Worm (Caenorhabditis elegans): ENCODE results near the gene spp-16.

The spp-16 gene

ce11 chrV:10855363-10855762 is 45.7 kb downstream of the spp-16 start:
- TF ChIP-seq crh-2 (tag; optimal IDR thresholded peaks at IDR 0.05) (peak; percentile 21), F13H6.1 (tag; optimal IDR thresholded peaks at IDR 0.05) (no peak), nhr-11 (tag; optimal IDR thresholded peaks at IDR 0.05) (no peak), ztf-11 (tag; optimal IDR thresholded peaks at IDR 0.05) (no peak), snpc-4 (tag; optimal IDR thresholded peaks at IDR 0.05) (no peak), unc-55 (GFP tag; optimal IDR thresholded peaks at IDR 0.05) (no peak), R02D3.7 (tag; optimal IDR thresholded peaks at IDR 0.05) (no peak), fos-1 (tag; optimal IDR thresholded peaks at IDR 0.05) (peak; percentile 78), alr-1 (tag; optimal IDR thresholded peaks at IDR 0.05) (no peak), unc-62 (GFP tag; optimal IDR thresholded peaks at IDR 0.05) (no peak), nhr-6 (tag; optimal IDR thresholded peaks at IDR 0.05) (no peak), nhr-25 (tag; optimal IDR thresholded peaks at IDR 0.05) (no peak), sma-9 (GFP tag; optimal IDR thresholded peaks at IDR 0.05) (peak; percentile 80), sma-9 (tag; optimal IDR thresholded peaks at IDR 0.05) (no peak), nhr-23 (tag; optimal IDR thresholded peaks at IDR 0.05) (no peak), lin-11 (tag; optimal IDR thresholded peaks at IDR 0.05) (no peak), nhr-129 (tag; optimal IDR thresholded peaks at IDR 0.05) (peak; percentile 15), peb-1 (tag; optimal IDR thresholded peaks at IDR 0.05) (no peak), ztf-1 (GFP tag; conservative IDR thresholded peaks at IDR 0.05) (no peak), nhr-10 (tag; optimal IDR thresholded peaks at IDR 0.05) (no peak)

- TF ChIP-seq ceh-16 (tag; optimal IDR thresholded peaks at IDR 0.05): no peak
Observed at ce11 chrV:10854197-10854596, 46.9 kb downstream of the spp-16 start.
